Fruit fly (Drosophila melanogaster) whole organism, embryonic: ENCODE measurements around the gene Nup153.
A peak's percentile ranks its signal among the peaks of the same experiment; 100 is the strongest.

Experiments used
- CG10462 ChIP-seq: fragments of 200-800 bp; sonication (Bioruptor generic); optimal IDR thresholded peaks from 2 replicates; lab custom pipeline; 2016; ENCODE audit warnings: missing biosample characterization, missing genetic modification characterization
- CG10543 ChIP-seq: fragments of 200-800 bp; sonication (Bioruptor generic); optimal IDR thresholded peaks from 3 replicates; lab custom pipeline; 2017; ENCODE audit warnings: missing biosample characterization, mild to moderate bottlenecking, missing genetic modification characterization, moderate library complexity
- CG10654 ChIP-seq: fragments of 200-800 bp; sonication (Bioruptor generic); optimal IDR thresholded peaks from 2 replicates; lab custom pipeline; 2016; ENCODE audit warnings: missing biosample characterization, missing genetic modification characterization
- CG11093 ChIP-seq: fragments of 200-800 bp; sonication (Bioruptor generic); IDR thresholded peaks from 3 replicates; pipeline ENCODE4 v1.3.6; 2022; ENCODE audit warnings: missing biosample characterization, missing genetic modification characterization
- CG11696 ChIP-seq: fragments of 200-800 bp; sonication (Bioruptor generic); IDR thresholded peaks from 2 replicates; pipeline ENCODE4 v1.3.6; 2022; ENCODE audit warnings: missing biosample characterization, missing genetic modification characterization
- CG12942 ChIP-seq: fragments of 200-800 bp; sonication (Bioruptor generic); optimal IDR thresholded peaks from 3 replicates; lab custom pipeline; 2016; ENCODE audit warnings: missing biosample characterization, missing genetic modification characterization
- CG15011 ChIP-seq: fragments of 200-800 bp; sonication (Bioruptor generic); optimal IDR thresholded peaks from 3 replicates; lab custom pipeline; 2018; ENCODE audit warnings: missing biosample characterization, mild to moderate bottlenecking, missing genetic modification characterization
- CG17359 ChIP-seq: fragments of 200-800 bp; sonication (Bioruptor generic); optimal IDR thresholded peaks from 3 replicates; lab custom pipeline; 2018; ENCODE audit warnings: missing biosample characterization, mild to moderate bottlenecking, missing genetic modification characterization, moderate library complexity
- CG17568 ChIP-seq: fragments of 200-800 bp; sonication (Bioruptor generic); optimal IDR thresholded peaks from 2 replicates; lab custom pipeline; 2018; ENCODE audit warnings: missing biosample characterization, mild to moderate bottlenecking, missing genetic modification characterization, moderate library complexity
- CG1832 ChIP-seq: fragments of 200-800 bp; sonication (Bioruptor generic); optimal IDR thresholded peaks from 2 replicates; lab custom pipeline; 2017; ENCODE audit warnings: missing biosample characterization, mild to moderate bottlenecking, missing genetic modification characterization, inconsistent platforms
- CG2116 ChIP-seq: fragments of 200-800 bp; sonication (Bioruptor generic); optimal IDR thresholded peaks from 3 replicates; lab custom pipeline; 2018; ENCODE audit warnings: missing biosample characterization, mild to moderate bottlenecking, missing genetic modification characterization
- CG2678 ChIP-seq: fragments of 200-800 bp; sonication (Bioruptor generic); optimal IDR thresholded peaks from 3 replicates; lab custom pipeline; 2019; ENCODE audit warnings: missing biosample characterization, mild to moderate bottlenecking, missing genetic modification characterization, moderate library complexity
- CG32767 ChIP-seq: fragments of 200-800 bp; sonication (Bioruptor generic); IDR thresholded peaks from 2 replicates; pipeline ENCODE4 v1.3.6; 2022; ENCODE audit warnings: missing biosample characterization, missing genetic modification characterization
- CG3281 ChIP-seq: fragments of 200-800 bp; sonication (Bioruptor generic); optimal IDR thresholded peaks from 3 replicates; lab custom pipeline; 2017; ENCODE audit warnings: missing biosample characterization, mild to moderate bottlenecking, missing genetic modification characterization
- CG3407 ChIP-seq: fragments of 200-800 bp; sonication (Bioruptor generic); optimal IDR thresholded peaks from 2 replicates; lab custom pipeline; 2018; ENCODE audit warnings: missing biosample characterization, mild to moderate bottlenecking, missing genetic modification characterization
- CG3726 ChIP-seq: fragments of 200-800 bp; sonication (Bioruptor generic); IDR thresholded peaks from 3 replicates; pipeline ENCODE4, ENCODE4 v1.3.6; 2022; ENCODE audit warnings: missing biosample characterization, missing genetic modification characterization
- CG8765 ChIP-seq: fragments of 200-800 bp; sonication (Bioruptor generic); IDR thresholded peaks from 2 replicates; pipeline ENCODE4 v1.3.6; 2022; ENCODE audit warnings: missing biosample characterization, missing genetic modification characterization
- CG9876 ChIP-seq: fragments of 200-800 bp; sonication (Bioruptor generic); optimal IDR thresholded peaks from 2 replicates; lab custom pipeline; 2016; ENCODE audit warnings: missing biosample characterization, missing genetic modification characterization
- Dek ChIP-seq: fragments of 200-800 bp; sonication (Bioruptor generic); optimal IDR thresholded peaks from 3 replicates; lab custom pipeline; 2019; ENCODE audit warnings: missing biosample characterization, mild to moderate bottlenecking, missing genetic modification characterization, moderate library complexity
- E2f2 ChIP-seq: fragments of 200-800 bp; sonication (Bioruptor generic); IDR thresholded peaks from 2 replicates; pipeline ENCODE4 v1.3.6; 2022; ENCODE audit warnings: missing biosample characterization, missing genetic modification characterization
- Hr39 ChIP-seq: fragments of >200 bp; optimal IDR thresholded peaks from 2 replicates; lab custom pipeline; 2017
- Hr78 ChIP-seq, 2 experiments: fragments of 200-800 bp in 1 of 2; fragments of >200 bp in 1 of 2; sonication (Bioruptor generic) in 1 of 2; optimal IDR thresholded peaks; 2 replicates each; lab custom pipeline; 2017 to 2019; ENCODE audit warnings: missing biosample characterization in 2 of 2, missing genetic modification characterization in 2 of 2, mild to moderate bottlenecking in 1 of 2, moderate library complexity in 1 of 2
- Jarid2 ChIP-seq: fragments of 200-800 bp; sonication (Bioruptor generic); optimal IDR thresholded peaks from 3 replicates; lab custom pipeline; 2017; ENCODE audit warnings: mild to moderate bottlenecking, missing biosample characterization, missing genetic modification reagents, missing genetic modification characterization
- Meics ChIP-seq: fragments of 200-800 bp; sonication (Bioruptor generic); optimal IDR thresholded peaks from 2 replicates; lab custom pipeline; 2017; ENCODE audit warnings: missing biosample characterization, mild to moderate bottlenecking, missing genetic modification characterization
- Mrtf ChIP-seq: fragments of 200-800 bp; sonication (Bioruptor generic); IDR thresholded peaks from 3 replicates; pipeline ENCODE4 v1.3.6; 2022; ENCODE audit warnings: missing biosample characterization, missing genetic modification characterization
- Nf-YB ChIP-seq: fragments of 200-800 bp; sonication (Bioruptor generic); optimal IDR thresholded peaks from 3 replicates; lab custom pipeline; 2019; ENCODE audit warnings: missing biosample characterization, mild to moderate bottlenecking, missing genetic modification characterization, moderate library complexity
- NfI ChIP-seq: fragments of 200-800 bp; sonication (Bioruptor generic); optimal IDR thresholded peaks from 3 replicates; lab custom pipeline; 2018; ENCODE audit warnings: missing biosample characterization, mild to moderate bottlenecking, missing genetic modification characterization, moderate library complexity
- Sin3A ChIP-seq: fragments of >200 bp; optimal IDR thresholded peaks from 2 replicates; lab custom pipeline; 2018
- Sox100B ChIP-seq: fragments of 200-800 bp; sonication (Bioruptor generic); optimal IDR thresholded peaks from 3 replicates; lab custom pipeline; 2018; ENCODE audit warnings: missing biosample characterization, mild to moderate bottlenecking, missing genetic modification characterization
- Spps ChIP-seq: fragments of 200-800 bp; sonication (Bioruptor generic); optimal IDR thresholded peaks from 2 replicates; lab custom pipeline; 2018; ENCODE audit warnings: missing biosample characterization, mild to moderate bottlenecking, missing genetic modification characterization
- Vsx1 ChIP-seq: fragments of 200-800 bp; sonication (Bioruptor generic); optimal IDR thresholded peaks from 2 replicates; lab custom pipeline; 2017; ENCODE audit warnings: missing biosample characterization, mild to moderate bottlenecking, missing genetic modification characterization, missing genetic modification reagents
- al ChIP-seq: fragments of 200-800 bp; sonication (Bioruptor generic); IDR thresholded peaks from 2 replicates; pipeline ENCODE4 v1.3.6; 2022; ENCODE audit warnings: missing biosample characterization, missing genetic modification characterization
- cad ChIP-seq: fragments of >200 bp; optimal IDR thresholded peaks from 2 replicates; lab custom pipeline; 2017; ENCODE audit warnings: missing biosample characterization, missing genetic modification characterization
- caup ChIP-seq: fragments of 200-800 bp; sonication (Bioruptor generic); optimal IDR thresholded peaks from 3 replicates; lab custom pipeline; 2017; ENCODE audit warnings: missing biosample characterization, mild to moderate bottlenecking, missing genetic modification characterization, moderate library complexity; ENCODE audit not compliant: severe bottlenecking
- crol ChIP-seq: fragments of 200-800 bp; sonication (Bioruptor generic); IDR thresholded peaks from 2 replicates; pipeline ENCODE4 v1.3.6; 2022; ENCODE audit warnings: missing biosample characterization, missing genetic modification characterization
- da ChIP-seq: fragments of 200-800 bp; sonication (Bioruptor generic); optimal IDR thresholded peaks from 2 replicates; lab custom pipeline; 2016; ENCODE audit warnings: missing biosample characterization, missing genetic modification characterization
- eve ChIP-seq, 2 experiments: fragments of >200 bp; optimal IDR thresholded peaks; 2 replicates each; lab custom pipeline; 2017; ENCODE audit warnings: missing biosample characterization in 2 of 2, missing genetic modification characterization in 2 of 2
- ewg ChIP-seq: fragments of 200-800 bp; sonication (Bioruptor generic); optimal IDR thresholded peaks from 3 replicates; lab custom pipeline; 2017; ENCODE audit warnings: mild to moderate bottlenecking, missing biosample characterization, missing genetic modification reagents, missing genetic modification characterization
- fru ChIP-seq: fragments of >200 bp; optimal IDR thresholded peaks from 2 replicates; lab custom pipeline; 2017
- ftz-f1 ChIP-seq: fragments of 200-800 bp; sonication (Bioruptor generic); optimal IDR thresholded peaks from 2 replicates; lab custom pipeline; 2016; ENCODE audit warnings: missing biosample characterization, missing genetic modification characterization
- mld ChIP-seq: fragments of 200-800 bp; sonication (Bioruptor generic); IDR thresholded peaks from 3 replicates; pipeline ENCODE4 v1.3.6; 2022; ENCODE audit warnings: missing biosample characterization, missing genetic modification characterization; ENCODE audit not compliant: partially characterized antibody
- oc ChIP-seq: fragments of 200-800 bp; sonication (Bioruptor generic); optimal IDR thresholded peaks from 2 replicates; lab custom pipeline; 2018; ENCODE audit warnings: missing biosample characterization, mild to moderate bottlenecking, missing genetic modification characterization, moderate library complexity
- onecut ChIP-seq: fragments of 200-800 bp; sonication (Bioruptor generic); IDR thresholded peaks from 2 replicates; pipeline ENCODE4 v1.3.6; 2022; ENCODE audit warnings: missing biosample characterization, missing genetic modification characterization
- seq ChIP-seq: fragments of 200-800 bp; sonication (Bioruptor generic); IDR thresholded peaks from 2 replicates; pipeline ENCODE4 v1.3.6; 2022; ENCODE audit warnings: missing biosample characterization, missing genetic modification characterization
- slp2 ChIP-seq: fragments of 200-800 bp; sonication (Bioruptor generic); optimal IDR thresholded peaks from 2 replicates; lab custom pipeline; 2016; ENCODE audit warnings: missing biosample characterization, missing genetic modification characterization
- sna ChIP-seq: fragments of 200-800 bp; sonication (Bioruptor generic); IDR thresholded peaks from 2 replicates; pipeline ENCODE4 v1.3.6; 2022; ENCODE audit warnings: missing biosample characterization, missing genetic modification characterization; ENCODE audit not compliant: partially characterized antibody
- ssp ChIP-seq: fragments of 200-800 bp; sonication (Bioruptor generic); IDR thresholded peaks from 2 replicates; pipeline ENCODE4 v1.3.6; 2022; ENCODE audit warnings: missing biosample characterization, missing genetic modification characterization
- stwl ChIP-seq: fragments of 200-800 bp; sonication (Bioruptor generic); optimal IDR thresholded peaks from 3 replicates; lab custom pipeline; 2018; ENCODE audit warnings: missing biosample characterization, mild to moderate bottlenecking, missing genetic modification characterization, moderate library complexity
- sug ChIP-seq: fragments of 200-800 bp; optimal IDR thresholded peaks from 2 replicates; lab custom pipeline; 2019; ENCODE audit warnings: missing biosample characterization, mild to moderate bottlenecking, missing genetic modification characterization, moderate library complexity
- toy ChIP-seq: fragments of 200-800 bp; sonication (Bioruptor generic); IDR thresholded peaks from 2 replicates; pipeline ENCODE4 v1.3.6; 2022; ENCODE audit warnings: missing biosample characterization, missing genetic modification characterization
- unpg ChIP-seq: fragments of 200-800 bp; sonication (Bioruptor generic); optimal IDR thresholded peaks from 3 replicates; lab custom pipeline; 2018; ENCODE audit warnings: missing biosample characterization, mild to moderate bottlenecking, missing genetic modification characterization, moderate library complexity
- usp ChIP-seq: fragments of >200 bp; optimal IDR thresholded peaks from 2 replicates; lab custom pipeline; 2017; ENCODE audit warnings: missing biosample characterization, missing genetic modification characterization

The Nup153 gene

dm6 chrX:16552567-16552966 is 46.5 kb upstream of the Nup153 start (continued):
- TF ChIP-seq CG11696 (peak; percentile 65; the same call in 1 of the 2 replicates), Jarid2 (GFP tag; lab: Kevin White, UChicago) (no peak), CG9876 (GFP tag; lab: Kevin White, UChicago) (peak; percentile 1), fru (lab: Kevin White, UChicago) (no peak), CG8765 (GFP tag; lab: Robert Waterston, UW) (no peak), ftz-f1 (GFP tag; lab: Kevin White, UChicago) (no peak), mld (GFP tag; lab: Robert Waterston, UW) (no peak), ewg (GFP tag; lab: Kevin White, UChicago) (peak; percentile 49), ssp (GFP tag; lab: Robert Waterston, UW) (peak; percentile 19; the same call in 1 of the 2 replicates), CG11093 (GFP tag; lab: Robert Waterston, UW) (no peak), Meics (GFP tag; lab: Kevin White, UChicago) (peak; percentile 89), CG3407 (GFP tag; lab: Kevin White, UChicago) (peak; percentile 60), CG17359 (tag; lab: Kevin White, UChicago) (peak; percentile 89), slp2 (GFP tag; lab: Kevin White, UChicago) (no peak), unpg (peak; percentile 90), al (GFP tag; lab: Robert Waterston, UW) (peak; percentile 51; the same call in 1 of the 2 replicates), caup (GFP tag; lab: Kevin White, UChicago) (peak; percentile 86), oc (tag; lab: Kevin White, UChicago) (peak; percentile 37), Hr39 (no peak), Mrtf (GFP tag; lab: Robert Waterston, UW) (peak; percentile 75; the same call in 2 of the 3 replicates), CG1832 (GFP tag; lab: Kevin White, UChicago) (no peak), CG15011 (GFP tag; lab: Kevin White, UChicago) (peak; percentile 60), seq (GFP tag; lab: Robert Waterston, UW) (peak; percentile 75), CG3726 (GFP tag; lab: Robert Waterston, UW) (no peak), onecut (GFP tag; lab: Robert Waterston, UW) (peak; percentile 65), Spps (tag; lab: Kevin White, UChicago) (peak; percentile 59), CG32767 (GFP tag; lab: Robert Waterston, UW) (peak; percentile 52; the same call in 1 of the 2 replicates), NfI (GFP tag; lab: Kevin White, UChicago) (peak; percentile 84), crol (GFP tag; lab: Robert Waterston, UW) (no peak), eve (GFP tag; optimal IDR thresholded peaks at IDR 0.05; lab: Kevin White, UChicago) (peak in 1 of 2 experiments; percentile 85), CG10654 (GFP tag; lab: Kevin White, UChicago) (peak; percentile 78), CG10462 (GFP tag; lab: Kevin White, UChicago) (peak; percentile 62), CG12942 (GFP tag; lab: Kevin White, UChicago) (peak; percentile 70), CG2116 (GFP tag; lab: Kevin White, UChicago) (peak; percentile 51), Sox100B (peak; percentile 86), Sin3A (peak; percentile 2), CG3281 (GFP tag; lab: Kevin White, UChicago) (peak; percentile 87), E2f2 (GFP tag; lab: Robert Waterston, UW) (peak; percentile 55), usp (no peak), stwl (tag; lab: Kevin White, UChicago) (no peak), Hr78 (GFP tag; optimal IDR thresholded peaks at IDR 0.05; lab: Kevin White, UChicago) (peak in 1 of 2 experiments; percentile 37), da (no peak), Vsx1 (GFP tag; lab: Kevin White, UChicago) (peak; percentile 51), Nf-YB (GFP tag; lab: Kevin White, UChicago) (peak; percentile 62), CG10543 (GFP tag; lab: Kevin White, UChicago) (no peak), sna (GFP tag; lab: Robert Waterston, UW) (no peak), toy (GFP tag; lab: Robert Waterston, UW) (no peak), cad (GFP tag; lab: Kevin White, UChicago) (no peak), CG2678 (tag; lab: Kevin White, UChicago) (peak; percentile 89), Dek (tag; lab: Kevin White, UChicago) (peak; percentile 80), sug (no peak), CG17568 (GFP tag; lab: Kevin White, UChicago) (peak; percentile 83)
